Fruit fly (Drosophila melanogaster): Measurements from ENCODE around the gene Rpn7.
A peak's percentile ranks its signal among the peaks of the same experiment; 100 is the strongest.

The Rpn7 gene

DNA sequence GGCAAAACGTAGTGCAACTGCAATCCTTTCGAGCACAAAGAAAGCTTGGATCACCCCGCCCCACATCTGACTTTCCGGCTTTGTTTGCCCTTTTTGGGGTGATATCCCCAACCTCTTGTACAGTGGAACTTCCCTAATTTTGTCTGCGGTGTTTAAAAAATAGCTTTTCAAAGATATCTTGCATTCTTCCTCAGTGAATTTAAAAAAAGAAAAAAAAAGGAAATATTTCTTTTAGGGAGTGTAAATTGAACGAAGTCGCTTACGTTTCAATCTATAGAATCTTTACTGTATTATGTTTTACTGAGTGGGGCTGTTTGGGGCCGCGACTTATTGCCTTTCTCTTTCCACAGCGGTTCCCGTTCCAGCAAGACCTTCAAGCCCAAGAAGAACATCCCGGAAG lies 40.2 kb downstream of the Rpn7 start (continued):
- TF ChIP-seq org-1 (GFP tag; optimal IDR thresholded peaks at IDR 0.05) (no peak), CG6791 (GFP tag; IDR thresholded peaks at IDR 0.05; ENCODE audit: partially characterized antibody) (no peak), row (GFP tag; IDR thresholded peaks at IDR 0.05) (peak; percentile 85), CG32772 (GFP tag; IDR thresholded peaks at IDR 0.05) (peak; percentile 79), CkIIα-i1 (GFP tag; IDR thresholded peaks at IDR 0.05) (no peak), tll (GFP tag; optimal IDR thresholded peaks at IDR 0.05) (no peak), CG10543 (GFP tag; optimal IDR thresholded peaks at IDR 0.05) (no peak), Taf1 (GFP tag; IDR thresholded peaks at IDR 0.05) (peak; percentile 60; the same call in 1 of the 2 replicates), corto (GFP tag; optimal IDR thresholded peaks at IDR 0.05) (peak; percentile 45), CG7357 (GFP tag; IDR thresholded peaks at IDR 0.05) (0 out of 3 replicates have a peak, but pooled peaks have one; percentile 46), CG2129 (GFP tag; IDR thresholded peaks at IDR 0.05; ENCODE audit: partially characterized antibody) (no peak), dan (GFP tag; IDR thresholded peaks at IDR 0.05) (no peak), esg (GFP tag; conservative IDR thresholded peaks at IDR 0.05) (peak; percentile 67), CG7786 (GFP tag; optimal IDR thresholded peaks at IDR 0.05) (peak; percentile 52), ind (GFP tag; optimal IDR thresholded peaks at IDR 0.05) (peak; percentile 62), CG31441 (GFP tag; IDR thresholded peaks at IDR 0.05) (peak; percentile 56), dimm (GFP tag; IDR thresholded peaks at IDR 0.05) (no peak), CG17912 (GFP tag; optimal IDR thresholded peaks at IDR 0.05) (no peak), ham (GFP tag; IDR thresholded peaks at IDR 0.05) (no peak), CG1647 (GFP tag; optimal IDR thresholded peaks at IDR 0.05) (no peak), CG15011 (GFP tag; optimal IDR thresholded peaks at IDR 0.05) (no peak), dysf (GFP tag; IDR thresholded peaks at IDR 0.05) (peak; percentile 84), onecut (GFP tag; IDR thresholded peaks at IDR 0.05) (peak; percentile 64), pnt (GFP tag; optimal IDR thresholded peaks at IDR 0.05) (no peak), danr (GFP tag; IDR thresholded peaks at IDR 0.05) (peak; percentile 64; the same call in 1 of the 2 replicates), CG11093 (GFP tag; IDR thresholded peaks at IDR 0.05) (peak; percentile 53; the same call in 1 of the 3 replicates), CG14667 (GFP tag; IDR thresholded peaks at IDR 0.05) (peak; percentile 63), al (GFP tag; IDR thresholded peaks at IDR 0.05) (peak; percentile 64), Scr (GFP tag; IDR thresholded peaks at IDR 0.05; ENCODE audit: partially characterized antibody) (no peak), her (GFP tag; optimal IDR thresholded peaks at IDR 0.05) (peak; percentile 21), Dp (GFP tag; optimal IDR thresholded peaks at IDR 0.05) (no peak), klu (GFP tag; IDR thresholded peaks at IDR 0.05) (peak; percentile 66), CoRest (tag; optimal IDR thresholded peaks at IDR 0.05) (no peak), Sry-δ (GFP tag; optimal IDR thresholded peaks at IDR 0.05) (no peak), lilli (GFP tag; optimal IDR thresholded peaks at IDR 0.05) (peak; percentile 64), ara (GFP tag; IDR thresholded peaks at IDR 0.05) (peak; percentile 43; the same call in 1 of the 2 replicates), CG12071 (GFP tag; optimal IDR thresholded peaks at IDR 0.05) (no peak), CG12744 (GFP tag; optimal IDR thresholded peaks at IDR 0.05) (peak; percentile 10), CG15269 (tag; optimal IDR thresholded peaks at IDR 0.05) (no peak), CG3407 (GFP tag; optimal IDR thresholded peaks at IDR 0.05) (no peak), da (GFP tag; optimal IDR thresholded peaks at IDR 0.05) (no peak), jing (GFP tag; optimal IDR thresholded peaks at IDR 0.05) (no peak), NfI (GFP tag; optimal IDR thresholded peaks at IDR 0.05) (peak; percentile 59), abd-A (tag; optimal IDR thresholded peaks at IDR 0.05) (no peak), Optix (GFP tag; IDR thresholded peaks at IDR 0.05) (no peak), Fer2 (tag; optimal IDR thresholded peaks at IDR 0.05) (peak; percentile 29), Sox102F (GFP tag; optimal IDR thresholded peaks at IDR 0.05) (no peak), CG10147 (GFP tag; optimal IDR thresholded peaks at IDR 0.05) (no peak), Hr78 (GFP tag; optimal IDR thresholded peaks at IDR 0.05) (no peak), HHEX (GFP tag; optimal IDR thresholded peaks at IDR 0.05) (peak; percentile 25), tio (GFP tag; optimal IDR thresholded peaks at IDR 0.05) (no peak)
